Worm (Caenorhabditis elegans) whole organism, dauer: Measurements from ENCODE around the gene T02B11.4.
"Not testable (repeated sequence)": the region's sequence is repeated elsewhere in the genome, so short reads cannot be mapped to it uniquely, and the experiment has no call there.

Source experiments
- unc-62 ChIP-seq: sonication (generic microtip); optimal IDR thresholded peaks from 2 replicates; lab custom pipeline; 2017; ENCODE audit warnings: missing biosample characterization, missing genetic modification reagents, missing genetic modification characterization

Gene T02B11.4

DNA sequence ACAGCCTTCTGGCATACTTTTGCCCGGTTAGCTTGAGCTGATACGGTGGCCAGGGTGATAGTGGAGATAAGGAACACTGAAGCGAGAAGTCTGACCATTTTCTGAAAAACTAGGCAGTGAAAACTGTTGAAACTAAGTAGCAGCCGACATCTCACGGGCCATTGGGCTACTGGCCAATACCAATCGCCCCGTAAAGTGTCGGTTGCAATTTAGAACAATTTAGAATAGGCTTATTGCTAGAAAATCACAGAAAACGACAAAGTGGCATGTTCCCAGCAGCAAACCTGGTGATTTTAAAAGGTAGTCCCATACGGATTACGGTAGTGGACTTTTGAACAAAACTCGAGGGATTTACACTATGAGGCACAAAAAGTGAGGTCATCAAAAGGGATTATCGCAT, at the start of gene T02B11.4:
T02B11.4 (minus strand) TSS at position 101 of the 400 bp plus-strand sequence.
- TF ChIP-seq unc-62: no peak

DNA sequence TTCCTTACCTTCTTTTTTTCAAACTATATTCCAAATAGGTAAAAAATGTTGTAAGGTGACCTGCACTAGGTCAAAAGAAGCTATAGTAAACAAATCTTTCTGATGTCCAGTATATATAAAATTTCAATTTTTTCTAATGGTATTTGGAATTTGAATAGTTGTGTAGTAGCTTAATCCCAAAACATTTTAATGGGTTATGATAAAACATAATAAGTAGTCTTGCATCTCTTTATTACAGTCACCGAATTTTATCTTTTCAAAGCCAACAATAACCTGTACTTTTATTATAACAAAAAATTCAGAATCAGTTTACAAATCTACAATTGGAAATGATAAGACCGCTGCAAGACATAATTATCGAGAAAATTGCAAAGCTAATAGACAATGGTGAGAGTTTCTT, 46.6 kb upstream of the T02B11.4 start, which contains the start of gene H24K24.2:
H24K24.2 (plus strand) TSS at position 301 of the 400 bp plus-strand sequence.
- no peak for TF ChIP-seq unc-62

DNA sequence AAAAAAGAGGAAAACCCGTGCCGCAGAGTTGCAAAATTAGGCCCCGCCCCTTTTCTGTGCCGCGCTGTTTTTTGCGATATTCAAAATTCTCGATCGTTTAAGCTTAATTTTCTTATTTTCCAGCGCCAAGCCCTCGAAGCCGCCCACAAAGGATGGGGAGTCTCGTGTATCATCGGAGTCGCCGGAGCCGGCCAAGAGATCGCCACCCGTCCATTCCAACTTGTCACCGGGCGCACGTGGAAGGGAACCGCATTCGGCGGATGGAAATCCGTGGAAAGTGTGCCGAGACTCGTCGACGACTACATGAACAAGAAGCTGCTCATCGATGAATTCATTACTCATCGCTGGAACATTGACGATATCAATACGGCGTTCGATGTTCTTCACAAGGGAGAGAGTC, 44.8 kb upstream of the T02B11.4 start:
- no peak for TF ChIP-seq unc-62

DNA sequence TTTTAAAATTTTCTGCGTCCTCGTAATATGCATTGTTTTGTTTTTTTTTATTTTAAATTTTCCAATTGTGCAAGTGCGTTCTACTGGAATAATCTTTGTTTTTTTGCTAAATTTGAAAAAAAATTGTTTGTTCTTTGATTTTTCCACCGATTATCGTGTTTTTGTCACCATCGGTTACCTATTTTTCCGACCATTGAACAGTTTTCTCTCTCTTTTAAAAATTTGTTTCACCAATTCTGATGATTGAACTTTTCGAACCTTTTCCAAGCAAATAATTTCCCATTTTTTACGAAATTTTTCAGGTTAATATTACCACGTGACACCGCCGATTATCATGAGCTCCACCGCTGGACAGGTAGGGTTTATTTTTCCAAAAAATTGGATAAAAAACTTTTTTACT, 40.5 kb upstream of the T02B11.4 start, which contains the start of gene adh-5:
adh-5 (plus strand) TSS at position 301 of the 400 bp plus-strand sequence.
- no peak for TF ChIP-seq unc-62

DNA sequence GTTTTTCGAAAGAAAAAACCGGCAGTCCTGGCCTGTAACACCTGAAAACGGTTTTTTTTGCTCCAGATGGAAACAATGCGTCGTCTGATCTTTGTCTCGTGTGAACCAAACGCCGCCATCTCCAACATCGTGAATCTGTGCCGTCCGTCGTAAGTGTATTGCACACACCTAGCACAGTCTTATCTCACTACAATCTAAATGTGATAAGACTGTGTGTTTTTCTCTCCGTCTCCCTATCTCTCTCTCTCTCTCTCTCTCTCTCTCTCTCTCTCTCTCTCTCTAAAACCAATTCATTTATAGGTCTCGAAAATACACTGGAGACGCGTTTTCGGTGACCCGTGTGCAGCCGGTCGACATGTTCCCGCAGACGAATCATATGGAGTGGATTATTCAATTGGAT, 39.7 kb upstream of the T02B11.4 start:
- no peak for TF ChIP-seq unc-62

DNA sequence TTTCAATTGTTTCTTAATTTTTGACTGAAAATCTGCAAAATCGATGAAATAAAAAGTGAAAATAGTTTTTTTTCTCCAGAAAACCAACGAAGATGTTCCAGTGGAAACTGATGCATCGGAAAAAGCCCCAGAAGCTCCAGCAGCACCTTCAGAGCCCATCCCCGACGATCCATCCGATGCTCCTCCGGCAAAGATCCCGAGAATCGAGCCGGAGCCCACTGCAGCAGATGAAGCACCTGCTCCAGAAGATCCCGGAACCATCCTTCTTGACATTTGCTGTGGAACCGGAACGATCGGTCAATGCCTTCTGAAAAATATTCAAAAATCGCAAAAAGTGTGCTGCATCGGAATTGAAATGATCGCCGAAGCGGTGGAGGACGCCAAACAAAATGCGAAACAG, 37.8 kb upstream of the T02B11.4 start:
- no peak for TF ChIP-seq unc-62

DNA sequence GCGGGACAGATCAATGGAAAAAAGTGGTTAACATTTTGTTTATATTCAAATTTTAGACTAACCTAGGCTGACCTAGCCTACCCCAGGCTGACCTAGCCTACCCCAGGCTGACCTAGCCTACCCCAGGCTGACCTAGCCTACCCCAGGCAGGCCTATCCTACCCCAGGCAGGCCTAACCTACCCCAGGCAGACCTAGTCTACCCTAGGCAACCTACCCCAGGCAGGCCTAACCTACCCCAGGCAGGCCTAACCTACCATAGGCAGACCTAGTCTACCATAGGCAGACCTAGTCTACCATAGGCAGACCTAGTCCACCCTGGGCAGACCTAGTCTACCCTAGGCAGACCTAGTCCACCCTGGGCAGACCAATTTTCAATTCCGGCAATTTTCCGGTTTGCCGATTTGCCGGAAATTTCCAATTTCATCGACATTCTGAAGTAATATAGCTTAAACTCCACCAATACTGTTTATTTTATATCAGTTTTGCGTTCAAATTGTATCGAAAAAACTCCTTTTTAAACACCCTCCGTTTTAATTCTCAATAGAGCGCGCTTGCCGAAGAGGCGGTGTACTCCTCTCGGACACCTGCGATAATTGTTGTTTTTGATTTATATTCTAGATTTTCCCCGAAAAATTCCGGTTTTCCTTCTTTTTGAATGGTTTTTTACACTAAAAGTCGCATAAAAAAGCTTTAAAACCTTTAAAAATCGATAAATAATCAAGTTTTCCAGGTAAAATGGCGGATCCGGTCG, 33.5 kb upstream of the T02B11.4 start, which contains the start of gene trm-2A:
trm-2A (plus strand) TSS at position 732 of the 752 bp plus-strand sequence.
- no peak for TF ChIP-seq unc-62

DNA sequence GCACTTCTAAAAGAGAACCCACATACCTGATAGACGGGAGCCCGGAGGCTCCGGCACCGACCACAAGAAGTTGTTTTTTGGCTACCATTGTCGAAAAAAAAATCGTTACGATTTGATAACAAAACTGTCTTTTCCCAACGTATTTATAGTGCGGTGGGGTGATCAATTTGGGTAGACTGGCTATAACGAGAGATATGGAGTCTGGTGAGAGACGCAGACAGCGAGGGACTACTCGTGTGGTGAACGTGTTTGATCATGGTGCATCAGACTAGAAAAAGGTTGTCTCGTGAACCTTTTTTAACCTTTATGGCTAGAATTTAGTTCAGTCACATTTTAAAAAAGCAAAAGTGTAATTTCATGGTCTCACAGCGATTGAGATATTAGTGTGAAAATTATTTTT, 32.5 kb upstream of the T02B11.4 start, which contains the start of gene fmo-5:
fmo-5 (minus strand) TSS at position 206 of the 400 bp plus-strand sequence.
- no peak for TF ChIP-seq unc-62

DNA sequence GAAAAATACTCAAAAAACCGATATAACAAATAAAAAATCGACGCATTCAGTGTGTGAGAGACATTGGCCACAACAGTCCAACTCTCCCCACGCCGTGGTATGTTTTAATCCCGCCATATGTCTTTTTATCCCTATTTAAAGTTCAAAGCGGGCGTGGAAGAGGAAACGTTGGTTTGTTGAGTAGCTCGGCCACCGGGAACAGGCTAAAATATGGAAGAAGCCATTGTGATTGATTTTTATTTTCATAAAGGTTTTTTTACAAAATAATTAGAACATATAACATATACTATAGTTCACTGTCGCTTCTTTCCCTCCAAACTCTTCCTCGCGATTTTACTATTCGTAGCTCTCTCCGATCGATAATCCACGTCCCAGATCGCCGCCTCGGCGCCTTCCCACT, 28.2 kb upstream of the T02B11.4 start, which contains the start of gene nas-32:
nas-32 (minus strand) TSS at position 101 of the 400 bp plus-strand sequence.
- TF ChIP-seq unc-62: no peak

DNA sequence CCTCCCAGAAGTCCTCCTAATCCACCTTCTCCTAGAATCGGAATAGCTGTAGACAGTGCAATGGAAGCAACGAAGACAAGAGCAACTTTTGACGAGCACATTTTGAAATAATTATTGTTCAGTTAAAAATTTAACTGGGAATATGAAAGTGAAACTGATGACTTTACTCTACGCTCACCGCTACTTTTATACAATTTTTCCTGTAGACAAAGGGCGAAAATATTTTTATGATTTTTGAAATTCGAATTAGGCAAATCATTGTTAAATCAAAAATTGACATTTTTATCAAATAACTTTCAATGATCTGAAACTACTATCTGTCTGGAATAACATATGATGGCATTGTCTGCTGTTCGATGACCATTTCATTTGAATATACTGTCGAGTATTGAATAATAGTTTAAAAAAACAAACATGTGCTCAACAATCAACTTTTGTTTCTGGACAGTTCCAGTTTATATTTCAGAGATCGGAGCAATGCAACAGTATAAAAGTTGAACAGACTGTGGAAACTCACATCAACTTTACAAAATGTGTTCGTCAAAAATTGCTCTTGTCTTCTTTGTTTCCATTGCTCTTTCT, 22.6 kb upstream of the T02B11.4 start, which contains the start of the genes srlf-23 and srlf-20:
srlf-23 (minus strand) TSS at position 101 of the 582 bp plus-strand sequence.
srlf-20 (plus strand) TSS at position 532 of the 582 bp plus-strand sequence.
- TF ChIP-seq unc-62: no peak

DNA sequence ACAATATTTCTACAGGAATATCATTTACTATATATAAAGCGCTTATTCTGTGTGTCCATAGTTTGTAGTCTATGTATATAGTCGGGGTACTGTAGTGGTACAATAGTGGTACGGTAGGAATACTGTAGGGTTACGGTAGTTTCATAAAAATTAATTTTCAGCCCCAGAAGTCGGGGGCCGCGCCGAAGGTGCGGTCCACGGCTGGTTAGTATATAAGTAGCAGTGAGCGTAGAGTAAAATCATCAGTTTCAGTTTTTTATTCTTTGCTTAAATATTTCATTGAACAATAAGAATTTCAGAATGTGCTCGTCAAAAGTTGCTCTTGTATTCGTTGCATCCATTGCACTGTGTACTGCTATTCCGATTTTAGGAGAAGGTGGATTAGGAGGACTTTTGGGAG, 19.9 kb upstream of the T02B11.4 start, which contains the start of gene srlf-22:
srlf-22 (plus strand) TSS at position 301 of the 400 bp plus-strand sequence.
- not testable (repeated sequence) for TF ChIP-seq unc-62

DNA sequence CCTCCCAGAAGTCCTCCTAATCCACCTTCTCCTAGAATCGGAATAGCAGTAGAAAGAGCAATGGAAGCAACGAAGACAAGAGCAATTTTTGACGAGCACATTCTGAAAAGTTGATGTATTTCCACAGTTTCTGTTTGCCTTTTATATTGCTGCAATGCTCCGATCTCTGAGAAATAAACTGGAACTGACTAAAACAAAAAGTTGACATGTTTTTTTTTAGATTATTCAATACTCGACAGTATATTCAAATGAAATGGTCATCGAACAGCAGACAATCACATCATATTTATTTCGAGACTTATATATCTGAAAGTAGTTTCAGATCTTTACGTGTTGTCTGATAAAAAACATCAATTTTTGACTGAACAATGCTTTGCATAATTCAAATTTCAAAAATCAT, 19.5 kb upstream of the T02B11.4 start, which contains the start of gene srlf-21:
srlf-21 (minus strand) TSS at position 101 of the 400 bp plus-strand sequence.
- no peak for TF ChIP-seq unc-62

DNA sequence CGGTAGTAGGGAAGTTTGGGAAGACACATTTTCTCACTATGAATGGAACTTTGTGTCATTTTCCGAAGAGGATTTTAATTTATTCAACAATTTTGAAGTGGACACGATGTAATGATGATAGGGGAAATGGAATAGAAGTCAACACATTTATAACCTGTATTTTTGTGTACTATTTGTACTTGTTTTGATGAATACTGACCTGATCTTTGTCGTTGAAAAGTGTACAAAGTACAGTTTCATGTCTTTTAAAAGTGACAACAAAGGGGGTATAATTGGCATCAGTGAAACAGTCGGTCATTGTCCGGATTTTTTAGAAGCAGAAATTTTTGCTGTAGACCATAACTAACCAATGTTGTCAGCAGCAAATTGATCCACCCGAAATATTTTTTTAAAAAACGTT, 18.3 kb upstream of the T02B11.4 start, which contains the start of gene T02B11.6:
T02B11.6 (minus strand) TSS at position 101 of the 400 bp plus-strand sequence.
- no peak for TF ChIP-seq unc-62

DNA sequence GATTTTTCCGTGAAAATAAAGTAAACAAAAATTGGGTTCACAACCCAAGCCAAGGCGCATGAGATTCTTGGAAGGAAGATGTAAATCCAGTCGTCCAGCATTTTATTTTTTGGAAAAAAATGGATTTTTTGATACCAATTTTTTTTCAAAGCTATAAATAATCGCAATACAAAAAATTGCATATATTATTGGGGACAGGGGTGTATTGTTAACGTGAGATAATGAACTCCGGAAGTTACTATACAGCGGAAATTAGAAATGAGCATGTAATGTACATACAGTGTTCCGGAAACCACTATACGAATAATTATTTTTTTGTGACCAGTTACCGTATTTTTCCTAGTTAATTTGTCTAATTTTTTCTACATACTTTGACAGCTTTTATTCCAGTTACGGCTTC, 13.4 kb upstream of the T02B11.4 start, which contains the start of gene srj-38:
srj-38 (minus strand) TSS at position 101 of the 400 bp plus-strand sequence.
- no peak for TF ChIP-seq unc-62

DNA sequence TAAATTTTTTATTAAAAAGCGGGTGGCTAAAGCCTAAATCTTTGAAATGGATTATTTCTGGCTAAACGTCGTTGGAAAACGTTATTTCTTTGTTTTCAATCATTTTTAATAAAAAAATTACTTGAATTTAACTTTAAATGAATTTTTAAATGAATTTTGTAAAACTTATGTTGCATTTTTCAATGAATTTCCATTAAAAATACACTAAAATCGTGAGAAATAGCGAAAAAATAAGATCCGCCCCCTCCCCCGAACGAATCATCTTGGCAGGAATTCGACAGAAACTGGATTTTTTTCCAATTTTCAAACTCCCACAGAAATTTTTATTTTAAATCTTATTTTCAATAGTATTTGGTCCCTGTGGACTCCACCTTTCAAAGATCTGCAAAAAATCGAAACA, 8.2 kb upstream of the T02B11.4 start, which contains the start of gene srg-53:
srg-53 (plus strand) TSS at position 301 of the 400 bp plus-strand sequence.
- TF ChIP-seq unc-62: no peak

DNA sequence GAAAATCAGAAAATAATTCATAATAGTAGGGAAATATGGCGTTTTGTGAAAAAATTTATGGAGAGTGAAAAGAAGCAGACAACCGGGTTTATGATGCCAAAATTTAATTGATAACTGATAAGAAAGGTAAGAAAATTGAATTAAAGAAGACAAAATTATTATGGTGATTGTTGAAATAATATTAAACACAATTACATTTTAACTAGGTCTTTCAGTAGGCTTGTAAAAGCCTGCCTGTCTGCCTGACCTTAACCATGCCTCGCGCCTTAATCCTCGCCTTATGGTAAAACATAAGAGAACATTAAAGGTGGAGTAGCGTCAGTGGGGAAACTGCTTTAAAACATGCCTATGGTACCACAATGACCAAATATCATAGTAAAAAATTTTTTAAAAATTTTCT, 7.6 kb upstream of the T02B11.4 start, which contains the start of gene T02B11.8:
T02B11.8 (minus strand) TSS at position 101 of the 400 bp plus-strand sequence.
- TF ChIP-seq unc-62: no peak

DNA sequence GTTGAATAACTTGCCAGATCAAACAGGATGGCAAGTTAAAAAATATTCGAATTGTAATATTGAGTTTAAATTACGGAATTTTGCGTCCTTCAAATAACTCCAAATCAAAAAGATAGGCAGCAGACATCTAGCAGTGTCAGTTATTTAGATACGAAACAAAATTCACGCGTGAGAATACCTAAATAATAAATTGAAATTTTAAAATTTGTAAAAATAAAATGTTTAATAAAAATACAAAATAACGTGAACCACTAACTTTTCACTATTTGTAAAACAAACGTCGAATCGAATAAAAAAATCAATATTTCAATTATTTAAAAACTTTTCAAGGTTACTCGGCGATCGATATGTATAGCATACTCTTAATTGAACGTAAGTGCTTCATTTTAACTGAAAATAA, 5.0 kb upstream of the T02B11.4 start, which contains the start of gene T02B11.9:
T02B11.9 (plus strand) TSS at position 301 of the 400 bp plus-strand sequence.
- no peak for TF ChIP-seq unc-62
